Worm (Caenorhabditis elegans): ENCODE data around the gene fat-7.

Gene fat-7

ce11 chrV:7147370-7147769 is 5.6 kb downstream of the fat-7 start, which contains the start of gene ugt-38:
Gene ugt-38 (minus strand): TSS chrV:7147470.
- TF ChIP-seq sea-2 (GFP tag; IDR thresholded peaks at IDR 0.05) (no peak), F37B4.10 (GFP tag; IDR thresholded peaks at IDR 0.05) (no peak), lsl-1 (GFP tag; optimal IDR thresholded peaks at IDR 0.05) (no peak), egl-44 (GFP tag; IDR thresholded peaks at IDR 0.05) (no peak), cebp-2 (GFP tag; IDR thresholded peaks at IDR 0.05) (no peak), mel-28 (tag; optimal IDR thresholded peaks at IDR 0.05; ENCODE audit: borderline replicate concordance) (no peak), snpc-1.1 (tag; optimal IDR thresholded peaks at IDR 0.05; ENCODE audit: insufficient read depth) (no peak), efl-1 (GFP tag; optimal IDR thresholded peaks at IDR 0.05) (no peak), ceh-27 (GFP tag; optimal IDR thresholded peaks at IDR 0.05) (no peak), ccch-3 (GFP tag; optimal IDR thresholded peaks at IDR 0.05) (no peak), B0261.1 (tag; optimal IDR thresholded peaks at IDR 0.05) (no peak), repo-1 (tag; optimal IDR thresholded peaks at IDR 0.05) (no peak), die-1 (tag; optimal IDR thresholded peaks at IDR 0.05) (no peak), Y53F4B.3 (GFP tag; IDR thresholded peaks at IDR 0.05) (no peak), zfh-2 (GFP tag; conservative IDR thresholded peaks at IDR 0.05) (no peak), aptf-2 (GFP tag; conservative IDR thresholded peaks at IDR 0.05) (no peak), cebp-1 (GFP tag; IDR thresholded peaks at IDR 0.05) (no peak), cebp-1 (tag; optimal IDR thresholded peaks at IDR 0.05) (no peak), lir-1 (GFP tag; conservative IDR thresholded peaks at IDR 0.05) (no peak)

ce11 chrV:7145250-7145850 is 7.6 kb downstream of the fat-7 start, which contains the start of gene ugt-37:
Gene ugt-37 (minus strand): TSS chrV:7145318.
- TF ChIP-seq B0336.3 (GFP tag; IDR thresholded peaks at IDR 0.05) (no peak), hsf-1 (GFP tag; IDR thresholded peaks at IDR 0.05) (no peak), madf-6 (GFP tag; IDR thresholded peaks at IDR 0.05) (no peak), Y56A3A.18 (GFP tag; IDR thresholded peaks at IDR 0.05) (no peak), efl-1 (GFP tag; optimal IDR thresholded peaks at IDR 0.05) (no peak), F33H1.4 (GFP tag; IDR thresholded peaks at IDR 0.05) (no peak), mxl-1 (tag; optimal IDR thresholded peaks at IDR 0.05) (no peak), F23B12.7 (tag; optimal IDR thresholded peaks at IDR 0.05; ENCODE audit: insufficient read depth) (no peak), Y53F4B.3 (GFP tag; IDR thresholded peaks at IDR 0.05) (no peak), ZK185.1 (tag; optimal IDR thresholded peaks at IDR 0.05; ENCODE audit: poor library complexity, severe bottlenecking) (no peak), nfya-2 (GFP tag; IDR thresholded peaks at IDR 0.05) (no peak), egrh-3 (GFP tag; IDR thresholded peaks at IDR 0.05) (no peak)

- TF ChIP-seq Y67H2A.10 (GFP tag; conservative IDR thresholded peaks at IDR 0.05) (no peak), F22D6.2 (tag; optimal IDR thresholded peaks at IDR 0.05) (no peak), tlf-1 (GFP tag; optimal IDR thresholded peaks at IDR 0.05) (peak; percentile 46), zfh-2 (GFP tag; conservative IDR thresholded peaks at IDR 0.05) (no peak), tbp1 (GFP tag; optimal IDR thresholded peaks at IDR 0.05) (peak; percentile 76), nhr-27 (tag; optimal IDR thresholded peaks at IDR 0.05) (no peak), pha-4 (tag; optimal IDR thresholded peaks at IDR 0.05) (no peak), lsl-1 (GFP tag; optimal IDR thresholded peaks at IDR 0.05) (peak; percentile 68), ztf-22 (GFP tag; optimal IDR thresholded peaks at IDR 0.05) (no peak), sdz-38 (tag; optimal IDR thresholded peaks at IDR 0.05) (no peak), hmg-20 (GFP tag; IDR thresholded peaks at IDR 0.05) (peak; percentile 47; the same call in 1 of the 2 replicates), chd-7 (tag; optimal IDR thresholded peaks at IDR 0.05) (no peak), attf-6 (GFP tag; IDR thresholded peaks at IDR 0.05) (peak; percentile 82), athp-1 (tag; optimal IDR thresholded peaks at IDR 0.05) (no peak), egrh-3 (GFP tag; IDR thresholded peaks at IDR 0.05) (no peak), ceh-91 (GFP tag; IDR thresholded peaks at IDR 0.05) (no peak), die-1 (tag; optimal IDR thresholded peaks at IDR 0.05) (no peak), Y53G8AR.9 (GFP tag; conservative IDR thresholded peaks at IDR 0.05) (no peak; the same call in 1 of the 2 replicates), dox-1 (GFP tag; IDR thresholded peaks at IDR 0.05) (no peak; the same call in 1 of the 2 replicates), Y95B8A.8 (GFP tag; IDR thresholded peaks at IDR 0.05) (0 out of 2 replicates have a peak, but pooled peaks have one; percentile 29), tbx-9 (tag; optimal IDR thresholded peaks at IDR 0.05; ENCODE audit: borderline replicate concordance) (no peak)
Observed at ce11 chrV:7142661-7143060, 10.3 kb downstream of the fat-7 start.
